Fruit fly (Drosophila melanogaster) whole organism, embryonic: ENCODE results near the gene HP5.

Experiments used
- Abd-B ChIP-seq: fragments of 200-800 bp; sonication (Bioruptor generic); optimal IDR thresholded peaks from 2 replicates; lab custom pipeline; 2018; ENCODE audit warnings: missing biosample characterization, mild to moderate bottlenecking, missing genetic modification characterization, moderate library complexity
- Ada2b ChIP-seq: fragments of 200-800 bp; sonication (Bioruptor generic); IDR thresholded peaks from 2 replicates; pipeline ENCODE4 v1.3.6; 2022; ENCODE audit warnings: missing biosample characterization, missing genetic modification characterization
- Antp ChIP-seq: fragments of 200-800 bp; sonication (Bioruptor generic); optimal IDR thresholded peaks from 3 replicates; lab custom pipeline; 2016; ENCODE audit warnings: missing biosample characterization, missing genetic modification characterization
- CG10654 ChIP-seq: fragments of 200-800 bp; sonication (Bioruptor generic); optimal IDR thresholded peaks from 2 replicates; lab custom pipeline; 2016; ENCODE audit warnings: missing biosample characterization, missing genetic modification characterization
- CG11695 ChIP-seq: fragments of 200-800 bp; sonication (Bioruptor generic); IDR thresholded peaks from 3 replicates; pipeline ENCODE4 v1.3.6; 2022; ENCODE audit warnings: missing biosample characterization, missing genetic modification characterization
- CG11723 ChIP-seq: fragments of 200-800 bp; sonication (Bioruptor generic); optimal IDR thresholded peaks from 2 replicates; lab custom pipeline; 2017; ENCODE audit warnings: missing biosample characterization, mild to moderate bottlenecking, missing genetic modification characterization
- CG12219 ChIP-seq: fragments of 200-800 bp; sonication (Bioruptor generic); optimal IDR thresholded peaks from 3 replicates; lab custom pipeline; 2018; ENCODE audit warnings: missing biosample characterization, mild to moderate bottlenecking, missing genetic modification characterization
- CG13123 ChIP-seq: fragments of 200-800 bp; sonication (Bioruptor generic); optimal IDR thresholded peaks from 2 replicates; lab custom pipeline; 2016; ENCODE audit warnings: missing biosample characterization, missing genetic modification characterization
- CG15073 ChIP-seq: fragments of 200-800 bp; sonication (Bioruptor generic); optimal IDR thresholded peaks from 2 replicates; lab custom pipeline; 2016; ENCODE audit warnings: missing biosample characterization, missing genetic modification characterization
- CG1647 ChIP-seq: fragments of 200-800 bp; sonication (Bioruptor generic); optimal IDR thresholded peaks from 3 replicates; lab custom pipeline; 2016; ENCODE audit warnings: missing biosample characterization, missing genetic modification characterization
- CG17186 ChIP-seq: fragments of 200-800 bp; sonication (Bioruptor generic); optimal IDR thresholded peaks from 3 replicates; lab custom pipeline; 2017; ENCODE audit warnings: missing biosample characterization, missing genetic modification reagents, missing genetic modification characterization
- CG18476 ChIP-seq: fragments of 200-800 bp; sonication (Bioruptor generic); optimal IDR thresholded peaks from 2 replicates; lab custom pipeline; 2016; ENCODE audit warnings: missing biosample characterization, mild to moderate bottlenecking, missing genetic modification characterization
- CG2120 ChIP-seq: fragments of 200-800 bp; sonication (Bioruptor generic); optimal IDR thresholded peaks from 3 replicates; lab custom pipeline; 2016; ENCODE audit warnings: missing biosample characterization, missing genetic modification characterization
- CG30020 ChIP-seq: fragments of 200-800 bp; optimal IDR thresholded peaks from 2 replicates; lab custom pipeline; 2019; ENCODE audit warnings: missing biosample characterization, mild to moderate bottlenecking, missing genetic modification characterization, moderate library complexity
- CG31224 ChIP-seq: fragments of 200-800 bp; sonication (Bioruptor generic); IDR thresholded peaks from 2 replicates; pipeline ENCODE4 v1.3.6; 2022; ENCODE audit warnings: missing biosample characterization, missing genetic modification characterization
- CG3995 ChIP-seq: fragments of 200-800 bp; sonication (Bioruptor generic); optimal IDR thresholded peaks from 3 replicates; lab custom pipeline; 2016; ENCODE audit warnings: missing biosample characterization, missing genetic modification characterization
- CG7357 ChIP-seq: fragments of 200-800 bp; sonication (Bioruptor generic); IDR thresholded peaks from 3 replicates; pipeline ENCODE4 v1.3.6; 2022; ENCODE audit warnings: missing biosample characterization, missing genetic modification characterization
- CG7372 ChIP-seq: fragments of 200-800 bp; sonication (Bioruptor generic); IDR thresholded peaks from 2 replicates; pipeline ENCODE4 v1.3.6; 2022; ENCODE audit warnings: missing biosample characterization, missing genetic modification characterization
- CG7963 ChIP-seq: fragments of 200-800 bp; sonication (Bioruptor generic); IDR thresholded peaks from 3 replicates; pipeline ENCODE4 v1.3.6; 2022; ENCODE audit warnings: missing biosample characterization, missing genetic modification characterization; ENCODE audit not compliant: partially characterized antibody
- CG8359 ChIP-seq: fragments of 200-800 bp; sonication (Bioruptor generic); optimal IDR thresholded peaks from 2 replicates; lab custom pipeline; 2017; ENCODE audit warnings: missing biosample characterization, mild to moderate bottlenecking, missing genetic modification characterization, borderline replicate concordance
- CG9727 ChIP-seq: fragments of 200-800 bp; sonication (Bioruptor generic); optimal IDR thresholded peaks from 3 replicates; lab custom pipeline; 2017; ENCODE audit warnings: missing biosample characterization, mild to moderate bottlenecking, missing genetic modification characterization
- CoRest ChIP-seq: fragments of 200-800 bp; sonication (Bioruptor generic); optimal IDR thresholded peaks from 3 replicates; lab custom pipeline; 2018; ENCODE audit warnings: missing biosample characterization, mild to moderate bottlenecking, missing genetic modification characterization, moderate library complexity
- Gug ChIP-seq: fragments of 200-800 bp; sonication (Bioruptor generic); IDR thresholded peaks from 4 replicates; pipeline ENCODE4 v1.3.6; 2022; ENCODE audit warnings: missing biosample characterization, missing genetic modification characterization
- Hand ChIP-seq: fragments of 200-800 bp; sonication (Bioruptor generic); optimal IDR thresholded peaks from 2 replicates; lab custom pipeline; 2017; ENCODE audit warnings: mild to moderate bottlenecking, missing biosample characterization, missing genetic modification reagents, missing genetic modification characterization
- Hey ChIP-seq: fragments of 200-800 bp; sonication (Bioruptor generic); optimal IDR thresholded peaks from 3 replicates; lab custom pipeline; 2018; ENCODE audit warnings: missing biosample characterization, mild to moderate bottlenecking, missing genetic modification characterization
- Hmx ChIP-seq: fragments of 200-800 bp; sonication (Bioruptor generic); optimal IDR thresholded peaks from 2 replicates; lab custom pipeline; 2016; ENCODE audit warnings: missing biosample characterization, missing genetic modification characterization
- Hsf ChIP-seq: fragments of 200-800 bp; sonication (Bioruptor generic); optimal IDR thresholded peaks from 3 replicates; lab custom pipeline; 2016; ENCODE audit warnings: missing biosample characterization, missing genetic modification characterization
- MBD-R2 ChIP-seq: fragments of 200-800 bp; sonication (Bioruptor generic); IDR thresholded peaks from 2 replicates; pipeline ENCODE4 v1.3.6; 2022; ENCODE audit warnings: missing biosample characterization, missing genetic modification characterization
- Ptx1 ChIP-seq: fragments of 200-800 bp; sonication (Bioruptor generic); IDR thresholded peaks from 2 replicates; pipeline ENCODE4 v1.3.6; 2022; ENCODE audit warnings: missing biosample characterization, missing genetic modification characterization
- Ravus ChIP-seq: fragments of 200-800 bp; sonication (Bioruptor generic); IDR thresholded peaks from 2 replicates; pipeline ENCODE4 v1.3.6; 2022; ENCODE audit warnings: missing biosample characterization, missing genetic modification characterization
- Rfx ChIP-seq: fragments of 200-800 bp; sonication (Bioruptor generic); IDR thresholded peaks from 2 replicates; pipeline ENCODE4 v1.3.6; 2022; ENCODE audit warnings: missing biosample characterization, missing genetic modification characterization
- Sry-β ChIP-seq: fragments of 200-800 bp; sonication (Bioruptor generic); optimal IDR thresholded peaks from 2 replicates; lab custom pipeline; 2018; ENCODE audit warnings: missing biosample characterization, mild to moderate bottlenecking, missing genetic modification characterization, moderate library complexity
- Trl ChIP-seq, 3 experiments: fragments of >200 bp in 2 of 3; fragments of 200-800 bp in 1 of 3; sonication (Bioruptor generic) in 1 of 3; optimal IDR thresholded peaks; 2 replicates in 1 of 3; 3 replicates in 2 of 3; lab custom pipeline; 2016 to 2017; ENCODE audit warnings: missing biosample characterization in 1 of 3, missing genetic modification characterization in 1 of 3
- ato ChIP-seq: fragments of 200-800 bp; sonication (Bioruptor generic); IDR thresholded peaks from 2 replicates; pipeline ENCODE4 v1.3.6; 2022; ENCODE audit warnings: missing biosample characterization, missing genetic modification characterization; ENCODE audit not compliant: partially characterized antibody
- bcd ChIP-seq: fragments of 200-800 bp; sonication (Bioruptor generic); optimal IDR thresholded peaks from 2 replicates; lab custom pipeline; 2017; ENCODE audit warnings: missing biosample characterization, mild to moderate bottlenecking, missing genetic modification characterization
- corto ChIP-seq: fragments of 200-800 bp; sonication (Bioruptor generic); optimal IDR thresholded peaks from 2 replicates; lab custom pipeline; 2016; ENCODE audit warnings: missing biosample characterization, mild to moderate bottlenecking, missing genetic modification characterization, moderate library complexity
- da ChIP-seq: fragments of 200-800 bp; sonication (Bioruptor generic); optimal IDR thresholded peaks from 2 replicates; lab custom pipeline; 2016; ENCODE audit warnings: missing biosample characterization, missing genetic modification characterization
- disco-r ChIP-seq: fragments of 200-800 bp; sonication (Bioruptor generic); optimal IDR thresholded peaks from 2 replicates; lab custom pipeline; 2016; ENCODE audit warnings: missing biosample characterization, missing genetic modification characterization
- gce ChIP-seq: fragments of 200-800 bp; sonication (Bioruptor generic); IDR thresholded peaks from 3 replicates; pipeline ENCODE4 v1.3.6; 2022; ENCODE audit warnings: missing biosample characterization, missing genetic modification characterization
- gfzf ChIP-seq: fragments of 200-800 bp; sonication (Bioruptor generic); optimal IDR thresholded peaks from 2 replicates; lab custom pipeline; 2016; ENCODE audit warnings: missing biosample characterization, mild to moderate bottlenecking, missing genetic modification characterization, moderate library complexity
- ham ChIP-seq: fragments of 200-800 bp; sonication (Bioruptor generic); IDR thresholded peaks from 2 replicates; pipeline ENCODE4 v1.3.6; 2022; ENCODE audit warnings: missing biosample characterization, missing genetic modification characterization
- insv ChIP-seq, 2 experiments: fragments of 200-800 bp; sonication (Bioruptor generic); optimal IDR thresholded peaks; 3 replicates each; lab custom pipeline; 2016 to 2018; ENCODE audit warnings: missing biosample characterization in 2 of 2, missing genetic modification characterization in 2 of 2
- jumu ChIP-seq: fragments of 200-800 bp; sonication (Bioruptor generic); optimal IDR thresholded peaks from 3 replicates; lab custom pipeline; 2016; ENCODE audit warnings: missing biosample characterization, missing genetic modification characterization
- mam ChIP-seq: fragments of 200-800 bp; sonication (Bioruptor generic); optimal IDR thresholded peaks from 3 replicates; lab custom pipeline; 2016; ENCODE audit warnings: missing biosample characterization, missing genetic modification characterization
- pfk ChIP-seq: fragments of 200-800 bp; sonication (Bioruptor generic); optimal IDR thresholded peaks from 2 replicates; lab custom pipeline; 2018; ENCODE audit warnings: missing biosample characterization, mild to moderate bottlenecking, missing genetic modification characterization, moderate library complexity
- pum ChIP-seq: fragments of 200-800 bp; sonication (Bioruptor generic); optimal IDR thresholded peaks from 2 replicates; lab custom pipeline; 2016; ENCODE audit warnings: missing biosample characterization, missing genetic modification characterization
- sd ChIP-seq: fragments of 200-800 bp; sonication (Bioruptor generic); optimal IDR thresholded peaks from 3 replicates; lab custom pipeline; 2018; ENCODE audit warnings: missing biosample characterization, mild to moderate bottlenecking, missing genetic modification characterization, moderate library complexity
- sens-2 ChIP-seq: fragments of 200-800 bp; sonication (Bioruptor generic); IDR thresholded peaks from 2 replicates; pipeline ENCODE4 v1.3.6; 2022; ENCODE audit warnings: missing biosample characterization, missing genetic modification characterization
- stwl ChIP-seq: fragments of 200-800 bp; sonication (Bioruptor generic); optimal IDR thresholded peaks from 3 replicates; lab custom pipeline; 2018; ENCODE audit warnings: missing biosample characterization, mild to moderate bottlenecking, missing genetic modification characterization, moderate library complexity
- vfl ChIP-seq: fragments of 200-800 bp; sonication (Bioruptor generic); optimal IDR thresholded peaks from 2 replicates; lab custom pipeline; 2016; ENCODE audit warnings: missing biosample characterization, missing genetic modification characterization

Gene HP5

dm6 chrX:11451027-11451572, 3.5 kb upstream of the HP5 start (continued):
- TF ChIP-seq pfk (GFP tag; lab: Kevin White, UChicago) (no peak), CG2120 (peak; percentile 70), CG7372 (GFP tag; lab: Robert Waterston, UW) (peak; percentile 58; the same call in 1 of the 2 replicates), ham (GFP tag; lab: Robert Waterston, UW) (no peak), CG13123 (GFP tag; lab: Kevin White, UChicago) (no peak), Trl (optimal IDR thresholded peaks at IDR 0.05; lab: Kevin White, UChicago) (no peak), Trl (GFP tag; optimal IDR thresholded peaks at IDR 0.05; lab: Kevin White, UChicago) (no peak), corto (GFP tag; lab: Kevin White, UChicago) (no peak), vfl (GFP tag; lab: Kevin White, UChicago) (no peak), insv (GFP tag; optimal IDR thresholded peaks at IDR 0.05; lab: Kevin White, UChicago) (no peak), disco-r (GFP tag; lab: Kevin White, UChicago) (peak; percentile 38), pum (GFP tag; lab: Kevin White, UChicago) (no peak), Rfx (GFP tag; lab: Robert Waterston, UW) (peak; percentile 78), Ada2b (GFP tag; lab: Robert Waterston, UW) (peak; percentile 64), CG30020 (tag; lab: Kevin White, UChicago) (no peak), gfzf (GFP tag; lab: Kevin White, UChicago) (no peak), CG18476 (GFP tag; lab: Kevin White, UChicago) (no peak), mam (peak; percentile 51), CG11695 (GFP tag; lab: Robert Waterston, UW) (0 out of 3 replicates have a peak, but pooled peaks have one; percentile 23), CG10654 (no peak), CG15073 (GFP tag; lab: Kevin White, UChicago) (peak; percentile 13), Abd-B (GFP tag; lab: Kevin White, UChicago) (no peak), sens-2 (GFP tag; lab: Robert Waterston, UW) (no peak), da (GFP tag; lab: Kevin White, UChicago) (no peak), CG31224 (GFP tag; lab: Robert Waterston, UW) (peak; percentile 41; the same call in 1 of the 2 replicates), CG11723 (peak; percentile 20), gce (GFP tag; lab: Robert Waterston, UW) (no peak), Gug (GFP tag; lab: Robert Waterston, UW) (peak; percentile 53; the same call in 3 of the 4 replicates), Hey (tag; lab: Kevin White, UChicago) (no peak), Hsf (GFP tag; lab: Kevin White, UChicago) (peak; percentile 27), Hmx (GFP tag; lab: Kevin White, UChicago) (no peak), Ptx1 (peak; percentile 69), MBD-R2 (no peak; the same call in 1 of the 2 replicates), Antp (no peak), jumu (GFP tag; lab: Kevin White, UChicago) (no peak), bcd (GFP tag; lab: Kevin White, UChicago) (peak; percentile 27), CoRest (tag; lab: Kevin White, UChicago) (peak; percentile 18), CG12219 (GFP tag; lab: Kevin White, UChicago) (peak; percentile 56), Sry-β (no peak), CG1647 (GFP tag; lab: Kevin White, UChicago) (no peak), stwl (tag; lab: Kevin White, UChicago) (no peak), sd (peak; percentile 83), ato (GFP tag; lab: Robert Waterston, UW) (no peak), CG9727 (GFP tag; lab: Kevin White, UChicago) (no peak), CG17186 (GFP tag; lab: Kevin White, UChicago) (no peak), Ravus (GFP tag; lab: Robert Waterston, UW) (no peak), CG8359 (GFP tag; lab: Kevin White, UChicago) (no peak), CG3995 (GFP tag; lab: Kevin White, UChicago) (no peak), CG7963 (GFP tag; lab: Robert Waterston, UW) (no peak), CG7357 (GFP tag; lab: Robert Waterston, UW) (peak; percentile 27; the same call in 1 of the 3 replicates), Hand (GFP tag; lab: Kevin White, UChicago) (no peak)
